Fruit fly (Drosophila melanogaster) whole organism, wandering third instar larva: ENCODE measurements around the gene Bet3.

Experiments used
- Abd-B ChIP-seq: fragments of >200 bp; optimal IDR thresholded peaks from 2 replicates; lab custom pipeline; 2017; ENCODE audit warnings: missing biosample characterization, missing genetic modification characterization
- CG32264 ChIP-seq: fragments of 200-800 bp; sonication (Bioruptor generic); optimal IDR thresholded peaks from 2 replicates; lab custom pipeline; 2016; ENCODE audit warnings: missing biosample characterization, missing genetic modification characterization
- CG9705 ChIP-seq: fragments of 200-800 bp; sonication (Bioruptor generic); optimal IDR thresholded peaks from 2 replicates; lab custom pipeline; 2018; ENCODE audit warnings: missing biosample characterization, mild to moderate bottlenecking, missing genetic modification characterization
- CrebA ChIP-seq: fragments of 200-800 bp; sonication (Bioruptor generic); optimal IDR thresholded peaks from 2 replicates; lab custom pipeline; 2016; ENCODE audit warnings: missing biosample characterization, mild to moderate bottlenecking, missing genetic modification characterization, borderline replicate concordance
- Dfd ChIP-seq: fragments of >200 bp; optimal IDR thresholded peaks from 2 replicates; lab custom pipeline; 2017; ENCODE audit warnings: missing biosample characterization, missing genetic modification characterization
- Dif ChIP-seq: fragments of 200-275, 200-300 bp; sonication (Bioruptor generic); optimal IDR thresholded peaks from 2 replicates; lab custom pipeline; 2018; ENCODE audit warnings: missing biosample characterization, missing genetic modification characterization; ENCODE audit not compliant: partially characterized antibody
- GATAd ChIP-seq: sonication (Bioruptor generic); optimal IDR thresholded peaks from 2 replicates; lab custom pipeline; 2016; ENCODE audit warnings: missing biosample characterization, missing genetic modification characterization
- HLH106 ChIP-seq: fragments of 200-800 bp; optimal IDR thresholded peaks from 3 replicates; lab custom pipeline; 2019; ENCODE audit warnings: missing biosample characterization, mild to moderate bottlenecking, missing genetic modification characterization, moderate library complexity
- Hnf4 ChIP-seq: fragments of 200-800 bp; sonication (Bioruptor generic); optimal IDR thresholded peaks from 2 replicates; lab custom pipeline; 2016; ENCODE audit warnings: missing biosample characterization, mild to moderate bottlenecking, missing genetic modification characterization
- Hr78 ChIP-seq: fragments of >200 bp; optimal IDR thresholded peaks from 2 replicates; lab custom pipeline; 2017; ENCODE audit warnings: missing biosample characterization, missing genetic modification characterization
- Hr83 ChIP-seq: fragments of 200-300 bp; sonication (Bioruptor generic); optimal IDR thresholded peaks from 2 replicates; lab custom pipeline; 2016; ENCODE audit warnings: missing biosample characterization, mild to moderate bottlenecking, missing genetic modification characterization, moderate library complexity; ENCODE audit not compliant: poor library complexity, severe bottlenecking
- Jra ChIP-seq: sonication (Bioruptor generic); optimal IDR thresholded peaks from 2 replicates; lab custom pipeline; 2016; ENCODE audit warnings: missing biosample characterization, missing genetic modification characterization
- Mio ChIP-seq: sonication (Bioruptor generic); optimal IDR thresholded peaks from 2 replicates; lab custom pipeline; 2016; ENCODE audit warnings: missing biosample characterization, missing genetic modification characterization
- Myc ChIP-seq: fragments of >200 bp; optimal IDR thresholded peaks from 2 replicates; lab custom pipeline; 2017
- N ChIP-seq: fragments of >200 bp; optimal IDR thresholded peaks from 2 replicates; lab custom pipeline; 2018; ENCODE audit warnings: missing biosample characterization, missing external identifiers, missing genetic modification characterization
- OdsH ChIP-seq: fragments of 200-800 bp; sonication (Bioruptor generic); optimal IDR thresholded peaks from 2 replicates; lab custom pipeline; 2016; ENCODE audit warnings: missing biosample characterization, mild to moderate bottlenecking, missing genetic modification characterization
- Rel ChIP-seq, 2 experiments: fragments of 200-800 bp; sonication (Bioruptor generic) in 1 of 2; optimal IDR thresholded peaks; 2 replicates in 1 of 2; 3 replicates in 1 of 2; lab custom pipeline; 2016 to 2019; ENCODE audit warnings: mild to moderate bottlenecking in 2 of 2, missing biosample characterization in 2 of 2, missing genetic modification characterization in 2 of 2, moderate library complexity in 1 of 2
- Sp1 ChIP-seq: fragments of 200-800 bp; sonication (Bioruptor generic); optimal IDR thresholded peaks from 3 replicates; lab custom pipeline; 2019; ENCODE audit warnings: missing biosample characterization, mild to moderate bottlenecking, missing genetic modification characterization, moderate library complexity
- Vsx2 ChIP-seq: fragments of 200-300, 225-300 bp; sonication (Bioruptor generic); optimal IDR thresholded peaks from 2 replicates; lab custom pipeline; 2018; ENCODE audit warnings: missing biosample characterization, missing genetic modification characterization; ENCODE audit not compliant: partially characterized antibody
- br ChIP-seq: fragments of 200-800 bp; sonication (Bioruptor generic); optimal IDR thresholded peaks from 2 replicates; lab custom pipeline; 2016; ENCODE audit warnings: missing biosample characterization, missing genetic modification characterization
- brk ChIP-seq: fragments of 200-800 bp; sonication (Bioruptor generic); optimal IDR thresholded peaks from 2 replicates; lab custom pipeline; 2016; ENCODE audit warnings: missing biosample characterization, mild to moderate bottlenecking, missing genetic modification characterization
- dsf ChIP-seq: sonication (Bioruptor generic); optimal IDR thresholded peaks from 2 replicates; lab custom pipeline; 2016; ENCODE audit warnings: missing biosample characterization, missing genetic modification characterization, borderline replicate concordance
- ey ChIP-seq: fragments of 200-800 bp; sonication (Bioruptor generic); optimal IDR thresholded peaks from 2 replicates; lab custom pipeline; 2016; ENCODE audit warnings: missing biosample characterization, missing genetic modification characterization
- foxo ChIP-seq, 2 experiments: fragments of 200-800 bp; sonication (Bioruptor generic); optimal IDR thresholded peaks; 2 replicates in 1 of 2; 3 replicates in 1 of 2; lab custom pipeline; 2016 to 2017; ENCODE audit warnings: missing biosample characterization in 2 of 2, missing genetic modification characterization in 2 of 2
- fru ChIP-seq: fragments of 200-800 bp; sonication (Bioruptor generic); optimal IDR thresholded peaks from 3 replicates; lab custom pipeline; 2016; ENCODE audit warnings: missing biosample characterization, mild to moderate bottlenecking, missing genetic modification characterization
- h ChIP-seq: fragments of 200-800 bp; sonication (Bioruptor generic); optimal IDR thresholded peaks from 3 replicates; lab custom pipeline; 2016; ENCODE audit warnings: missing biosample characterization, mild to moderate bottlenecking, missing genetic modification characterization
- jim ChIP-seq: fragments of 175-275, 200-325 bp; sonication (Bioruptor generic); optimal IDR thresholded peaks from 2 replicates; lab custom pipeline; 2016; ENCODE audit warnings: missing biosample characterization, mild to moderate bottlenecking, missing genetic modification characterization
- lola ChIP-seq: fragments of >200 bp; optimal IDR thresholded peaks from 2 replicates; lab custom pipeline; 2017; ENCODE audit warnings: missing biosample characterization, missing genetic modification characterization
- pan ChIP-seq: fragments of >200 bp; optimal IDR thresholded peaks from 2 replicates; lab custom pipeline; 2017
- psq ChIP-seq: fragments of 200-800 bp; sonication (Bioruptor generic); optimal IDR thresholded peaks from 3 replicates; lab custom pipeline; 2017; ENCODE audit warnings: missing biosample characterization, mild to moderate bottlenecking, missing genetic modification characterization, moderate library complexity
- rgr ChIP-seq: fragments of 200-800 bp; sonication (Bioruptor generic); optimal IDR thresholded peaks from 3 replicates; lab custom pipeline; 2016; ENCODE audit warnings: missing biosample characterization, mild to moderate bottlenecking, missing genetic modification characterization
- sage ChIP-seq: fragments of 200-800 bp; sonication (Bioruptor generic); optimal IDR thresholded peaks from 2 replicates; lab custom pipeline; 2016; ENCODE audit warnings: missing biosample characterization, mild to moderate bottlenecking, missing genetic modification characterization
- tai ChIP-seq: sonication (Bioruptor generic); optimal IDR thresholded peaks from 2 replicates; lab custom pipeline; 2016; ENCODE audit warnings: missing biosample characterization, missing genetic modification characterization
- usp ChIP-seq: fragments of >200 bp; optimal IDR thresholded peaks from 2 replicates; lab custom pipeline; 2017; ENCODE audit warnings: missing biosample characterization, missing genetic modification characterization
- woc ChIP-seq: sonication (Bioruptor generic); optimal IDR thresholded peaks from 2 replicates; lab custom pipeline; 2016; ENCODE audit warnings: missing biosample characterization, mild to moderate bottlenecking, missing genetic modification characterization

Bet3 gene

dm6 chr3L:9457619-9458092 is 15.6 kb upstream of the Bet3 start, which contains the start of gene CG3437 (continued):
- no peak for TF ChIP-seq usp (GFP tag; lab: Kevin White, UChicago)
- no peak for TF ChIP-seq lola
- peak; percentile 99 for TF ChIP-seq fru (GFP tag; lab: Kevin White, UChicago)
- no peak for TF ChIP-seq CrebA (GFP tag; lab: Kevin White, UChicago)
- peak; percentile 97 for TF ChIP-seq psq

- TF ChIP-seq Hr83 (GFP tag; lab: Kevin White, UChicago) = no peak
Observed at dm6 chr3L:9456389-9456788, 14.3 kb upstream of the Bet3 start.

- TF ChIP-seq pan (lab: Kevin White, UChicago) (no peak), CrebA (GFP tag; lab: Kevin White, UChicago) (no peak), h (GFP tag; lab: Kevin White, UChicago) (no peak), Dfd (GFP tag; lab: Kevin White, UChicago) (no peak), usp (GFP tag; lab: Kevin White, UChicago) (no peak), brk (no peak), Hr83 (GFP tag; lab: Kevin White, UChicago) (no peak), Dif (GFP tag; lab: Kevin White, UChicago) (no peak), foxo (GFP tag; optimal IDR thresholded peaks at IDR 0.05; lab: Kevin White, UChicago) (peak in 1 of 2 experiments; percentile 3), Myc (lab: Kevin White, UChicago) (peak; percentile 9), lola (no peak), br (GFP tag; lab: Kevin White, UChicago) (no peak), dsf (no peak), OdsH (no peak), Jra (GFP tag; lab: Kevin White, UChicago) (no peak), sage (GFP tag; lab: Kevin White, UChicago) (no peak), HLH106 (tag; lab: Kevin White, UChicago) (peak; percentile 2), woc (GFP tag; lab: Kevin White, UChicago) (no peak), CG32264 (GFP tag; lab: Kevin White, UChicago) (no peak), rgr (GFP tag; lab: Kevin White, UChicago) (peak; percentile 7), Sp1 (GFP tag; lab: Kevin White, UChicago) (peak; percentile 26), Hr78 (GFP tag; lab: Kevin White, UChicago) (no peak), CG9705 (GFP tag; lab: Kevin White, UChicago) (no peak), Rel (GFP tag; optimal IDR thresholded peaks at IDR 0.05; lab: Kevin White, UChicago) (no peak), Rel (tag; optimal IDR thresholded peaks at IDR 0.05; lab: Kevin White, UChicago) (peak; percentile 90)
- TF ChIP-seq, all 38 proteins: peak for 6
Observed at dm6 chr3L:9455819-9456388, 13.8 kb upstream of the Bet3 start, which contains the start of the genes phol and CG3552. TSS of gene phol (minus strand) at chr3L:9456281. TSS of gene CG3552 (plus strand) at chr3L:9456318.

- TF ChIP-seq h (GFP tag; lab: Kevin White, UChicago) (peak; percentile 17), CG32264 (GFP tag; lab: Kevin White, UChicago) (no peak)
Observed at dm6 chr3L:9452422-9452821, 10.4 kb upstream of the Bet3 start.

- TF ChIP-seq pan (lab: Kevin White, UChicago) (no peak), HLH106 (tag; lab: Kevin White, UChicago) (peak; percentile 78), woc (GFP tag; lab: Kevin White, UChicago) (peak; percentile 69), h (GFP tag; lab: Kevin White, UChicago) (peak; percentile 84), Vsx2 (GFP tag; lab: Kevin White, UChicago) (no peak), dsf (peak; percentile 32), Myc (lab: Kevin White, UChicago) (peak; percentile 15), usp (GFP tag; lab: Kevin White, UChicago) (no peak), Rel (GFP tag; optimal IDR thresholded peaks at IDR 0.05; lab: Kevin White, UChicago) (no peak), Rel (tag; optimal IDR thresholded peaks at IDR 0.05; lab: Kevin White, UChicago) (peak; percentile 76), CrebA (GFP tag; lab: Kevin White, UChicago) (no peak), psq (peak; percentile 42), Hr83 (GFP tag; lab: Kevin White, UChicago) (no peak), Dfd (GFP tag; lab: Kevin White, UChicago) (no peak), sage (GFP tag; lab: Kevin White, UChicago) (peak; percentile 75), N (GFP tag; lab: Kevin White, UChicago) (no peak), Hnf4 (peak; percentile 71), Abd-B (GFP tag; lab: Kevin White, UChicago) (no peak), GATAd (no peak), Mio (GFP tag; lab: Kevin White, UChicago) (no peak), Hr78 (GFP tag; lab: Kevin White, UChicago) (no peak), CG32264 (GFP tag; lab: Kevin White, UChicago) (peak; percentile 23), Jra (GFP tag; lab: Kevin White, UChicago) (peak; percentile 58), jim (no peak), Dif (GFP tag; lab: Kevin White, UChicago) (no peak), OdsH (peak; percentile 6), tai (GFP tag; lab: Kevin White, UChicago) (no peak), fru (GFP tag; lab: Kevin White, UChicago) (peak; percentile 83), lola (no peak), CG9705 (GFP tag; lab: Kevin White, UChicago) (peak; percentile 69), ey (peak; percentile 43), br (GFP tag; lab: Kevin White, UChicago) (peak; percentile 69)
Observed at dm6 chr3L:9451522-9452118, 9.6 kb upstream of the Bet3 start, which contains the start of the genes CG3448 and ghi. TSS of gene CG3448 (minus strand) at chr3L:9451572. TSS of gene ghi (plus strand) at chr3L:9451876.
